Fruit fly (Drosophila melanogaster): ENCODE measurements around the gene Alg7.

The Alg7 gene

DNA sequence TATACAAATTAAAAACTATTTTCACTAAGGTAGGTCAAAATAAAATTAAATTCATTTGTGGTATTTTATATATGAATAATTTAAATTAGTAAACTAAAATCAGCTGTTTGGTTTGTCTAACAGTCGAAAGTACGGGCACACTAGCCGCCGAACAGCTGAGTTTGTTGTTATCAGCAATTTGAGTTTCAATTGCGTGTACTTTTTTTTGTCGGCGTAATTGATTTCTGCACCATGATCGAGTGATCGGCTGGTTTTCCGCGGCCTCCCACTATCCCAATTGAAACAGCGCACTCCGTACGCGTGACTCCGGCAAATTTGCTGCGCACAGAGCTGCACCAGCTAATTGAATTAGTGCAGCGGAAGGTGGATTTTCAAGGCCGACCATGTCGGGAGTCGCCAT, at the start of gene Alg7:
Gene Alg7 (plus strand): TSS at position 153 of the 400 bp plus-strand sequence.
- no peak for TF ChIP-seq h (optimal IDR thresholded peaks at IDR 0.05)
- peak; percentile 53 for TF ChIP-seq insv (optimal IDR thresholded peaks at IDR 0.05)

DNA sequence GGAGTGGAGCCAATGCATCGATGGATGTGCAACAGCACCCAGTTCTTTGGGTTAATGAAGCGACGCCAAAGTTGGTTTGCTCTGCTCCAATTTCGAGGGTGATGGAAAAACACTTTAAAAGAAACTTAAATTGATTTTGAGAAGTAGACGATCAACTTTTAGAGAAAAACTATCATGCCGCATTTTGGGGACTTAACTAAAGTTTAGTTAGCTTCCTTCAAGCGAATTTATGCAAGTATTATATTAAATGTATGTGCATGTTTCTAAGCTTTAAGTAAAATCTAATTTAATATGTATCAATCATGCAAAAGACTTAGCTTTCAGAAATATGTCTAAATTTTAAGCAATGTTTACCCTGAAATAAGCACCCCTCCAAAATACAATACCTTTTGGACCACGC, 48.8 kb upstream of the Alg7 start, which contains the start of gene CG5122:
Gene CG5122 (plus strand): TSS at position 301 of the 400 bp plus-strand sequence.
- TF ChIP-seq psq (optimal IDR thresholded peaks at IDR 0.05) (no peak), Sin3A (optimal IDR thresholded peaks at IDR 0.05) (no peak), Myc (optimal IDR thresholded peaks at IDR 0.05) (no peak), ttk (optimal IDR thresholded peaks at IDR 0.05) (no peak), insv (optimal IDR thresholded peaks at IDR 0.05) (no peak), h (optimal IDR thresholded peaks at IDR 0.05) (no peak)

DNA sequence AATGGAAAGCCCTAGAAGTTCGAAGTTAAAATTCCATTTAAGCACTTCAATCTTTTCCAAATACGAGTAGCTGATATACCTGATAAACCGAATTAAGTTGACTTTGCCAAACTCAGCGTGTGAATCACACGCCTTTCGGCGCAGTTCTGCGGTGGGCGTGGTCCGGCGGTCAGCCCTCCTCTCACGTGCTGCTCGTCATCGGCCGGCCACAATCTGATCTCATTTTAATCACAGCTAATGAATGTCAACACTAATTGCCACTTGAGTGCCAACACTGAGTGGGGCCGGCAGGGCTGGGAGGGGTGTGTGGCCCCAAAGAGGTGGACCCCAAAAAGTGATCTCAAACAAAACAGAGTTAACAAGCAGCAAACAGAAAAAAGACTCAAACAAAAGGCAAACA, 43.1 kb upstream of the Alg7 start:
- TF ChIP-seq Myc (optimal IDR thresholded peaks at IDR 0.05), result no peak
- TF ChIP-seq h (optimal IDR thresholded peaks at IDR 0.05), result no peak
- no peak for TF ChIP-seq Sin3A (optimal IDR thresholded peaks at IDR 0.05)
- no peak for TF ChIP-seq ttk (optimal IDR thresholded peaks at IDR 0.05)
- TF ChIP-seq insv (optimal IDR thresholded peaks at IDR 0.05), result no peak
- no peak for TF ChIP-seq psq (optimal IDR thresholded peaks at IDR 0.05)

DNA sequence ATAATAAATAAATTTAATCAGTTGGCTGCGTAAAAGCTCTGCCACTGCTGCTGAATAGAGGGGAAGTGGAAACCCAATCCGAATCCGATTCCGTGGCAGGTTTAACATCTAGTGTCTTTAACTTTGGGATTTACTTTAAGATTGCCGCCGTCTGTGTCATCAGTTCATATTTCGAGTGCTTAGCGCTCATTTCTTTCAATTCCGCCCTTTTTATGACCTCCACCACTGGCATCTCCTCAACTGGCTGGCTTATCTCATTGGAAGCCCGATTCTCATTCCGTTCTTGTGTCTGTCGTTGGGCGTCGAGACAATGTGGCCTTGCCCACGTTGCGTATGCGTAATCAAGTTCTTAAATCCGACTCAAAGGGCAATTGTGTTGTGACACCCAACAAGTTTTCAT, 38.2 kb upstream of the Alg7 start:
- TF ChIP-seq insv (optimal IDR thresholded peaks at IDR 0.05), result no peak
- TF ChIP-seq Sin3A (optimal IDR thresholded peaks at IDR 0.05), result no peak
- no peak for TF ChIP-seq ttk (optimal IDR thresholded peaks at IDR 0.05)
- TF ChIP-seq h (optimal IDR thresholded peaks at IDR 0.05), result no peak
- TF ChIP-seq psq (optimal IDR thresholded peaks at IDR 0.05), result no peak
- TF ChIP-seq Myc (optimal IDR thresholded peaks at IDR 0.05), result no peak

DNA sequence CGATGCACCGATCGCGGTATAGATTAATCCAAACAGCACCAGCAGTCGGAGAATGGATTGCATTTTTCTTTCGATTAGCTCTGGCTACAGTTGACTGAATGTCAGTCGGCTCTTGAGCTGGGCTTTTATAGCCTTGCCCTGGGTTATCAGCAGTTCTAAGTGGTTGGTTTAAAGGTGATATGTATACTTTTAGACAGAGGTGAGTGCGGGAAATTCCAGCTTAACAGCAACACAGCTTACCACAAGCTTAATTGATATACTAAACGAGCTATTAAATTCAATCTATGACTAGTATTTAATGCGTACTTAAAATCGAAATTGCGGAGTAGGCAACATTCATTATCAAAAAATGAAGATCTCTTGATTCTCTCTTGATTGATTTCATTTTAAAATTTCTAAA, 36.2 kb upstream of the Alg7 start, which contains the start of gene CG9928:
Gene CG9928 (minus strand): TSS at position 101 of the 400 bp plus-strand sequence.
- no peak for TF ChIP-seq Myc (optimal IDR thresholded peaks at IDR 0.05)
- no peak for TF ChIP-seq insv (optimal IDR thresholded peaks at IDR 0.05)
- TF ChIP-seq h (optimal IDR thresholded peaks at IDR 0.05), result no peak
- TF ChIP-seq ttk (optimal IDR thresholded peaks at IDR 0.05), result no peak
- TF ChIP-seq Sin3A (optimal IDR thresholded peaks at IDR 0.05), result no peak
- no peak for TF ChIP-seq psq (optimal IDR thresholded peaks at IDR 0.05)

DNA sequence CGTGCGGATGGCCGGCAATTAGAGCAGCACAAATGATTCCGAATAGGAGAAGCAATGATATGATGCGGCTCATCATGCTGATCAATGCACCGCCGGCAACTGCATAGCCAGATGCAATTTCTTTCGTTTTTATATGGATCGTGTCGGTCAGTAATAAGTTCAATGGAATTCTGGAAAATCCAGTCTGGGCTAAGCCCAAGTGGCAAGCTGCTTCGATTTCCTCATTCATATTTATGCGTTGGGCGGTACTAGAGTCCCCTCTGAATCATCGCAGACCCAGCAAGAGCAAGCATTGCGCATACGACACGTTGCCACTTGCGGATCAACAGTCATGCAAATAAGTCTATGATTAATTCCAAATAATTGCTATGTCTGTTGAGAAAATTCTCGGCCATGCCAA, 35.5 kb upstream of the Alg7 start, which contains the start of gene CG16978:
Gene CG16978 (minus strand): TSS at position 101 of the 400 bp plus-strand sequence.
- TF ChIP-seq Myc (optimal IDR thresholded peaks at IDR 0.05), result no peak
- TF ChIP-seq Sin3A (optimal IDR thresholded peaks at IDR 0.05), result no peak
- no peak for TF ChIP-seq insv (optimal IDR thresholded peaks at IDR 0.05)
- no peak for TF ChIP-seq h (optimal IDR thresholded peaks at IDR 0.05)
- no peak for TF ChIP-seq psq (optimal IDR thresholded peaks at IDR 0.05)
- TF ChIP-seq ttk (optimal IDR thresholded peaks at IDR 0.05), result no peak

DNA sequence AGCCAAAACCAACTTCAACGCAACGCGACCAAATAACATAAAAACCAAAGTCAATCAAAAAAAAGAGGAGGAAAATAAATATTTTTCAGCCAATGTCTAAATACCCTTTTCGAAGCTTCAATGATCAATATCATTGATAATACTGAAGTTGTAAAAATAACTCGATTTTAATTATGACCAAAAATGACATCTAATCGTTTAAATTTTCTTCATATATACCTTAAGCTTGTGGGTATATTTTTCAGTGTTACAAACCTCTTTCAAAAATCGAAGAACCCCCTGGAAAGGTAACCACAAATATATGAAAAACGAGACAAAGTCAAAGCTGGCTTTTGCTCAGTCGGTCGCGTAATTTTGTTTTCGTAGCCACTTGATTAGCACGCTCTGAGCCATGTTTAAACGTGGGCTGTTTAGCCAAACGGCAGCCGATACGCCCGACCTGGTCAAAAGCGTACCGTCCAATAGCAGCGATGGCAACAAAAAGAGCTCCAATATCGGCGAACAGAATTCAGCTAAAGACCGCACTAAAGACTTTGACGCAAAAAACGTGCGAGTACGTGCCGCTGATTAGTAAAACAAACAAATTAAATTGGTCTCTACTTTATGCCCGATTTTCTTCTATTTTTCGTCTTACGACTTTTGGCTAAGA, 33.9 kb upstream of the Alg7 start:
- TF ChIP-seq ttk (optimal IDR thresholded peaks at IDR 0.05) (no peak), h (optimal IDR thresholded peaks at IDR 0.05) (no peak), psq (optimal IDR thresholded peaks at IDR 0.05) (no peak), insv (optimal IDR thresholded peaks at IDR 0.05) (no peak), Sin3A (optimal IDR thresholded peaks at IDR 0.05) (no peak), Myc (optimal IDR thresholded peaks at IDR 0.05) (no peak)

DNA sequence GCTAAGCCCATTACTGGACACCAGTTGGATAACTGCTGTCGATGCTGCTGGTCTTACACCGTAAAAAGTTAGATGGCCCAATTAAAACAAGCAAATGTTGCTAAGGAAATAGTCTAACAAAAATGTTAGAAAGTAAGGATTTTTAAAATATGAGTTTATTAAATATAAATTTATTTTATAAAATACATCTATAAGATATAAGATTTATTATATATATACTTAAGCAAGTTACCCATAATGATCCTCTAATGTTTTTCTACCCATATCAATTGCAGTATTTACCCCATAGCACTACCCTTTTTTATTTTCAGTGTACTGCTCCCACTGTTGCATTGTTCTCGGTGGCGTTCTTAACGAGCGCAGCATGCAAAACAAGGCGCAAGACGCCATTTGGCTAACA, 32.8 kb upstream of the Alg7 start:
- TF ChIP-seq ttk (optimal IDR thresholded peaks at IDR 0.05), result no peak
- no peak for TF ChIP-seq insv (optimal IDR thresholded peaks at IDR 0.05)
- no peak for TF ChIP-seq Myc (optimal IDR thresholded peaks at IDR 0.05)
- no peak for TF ChIP-seq Sin3A (optimal IDR thresholded peaks at IDR 0.05)
- no peak for TF ChIP-seq psq (optimal IDR thresholded peaks at IDR 0.05)
- no peak for TF ChIP-seq h (optimal IDR thresholded peaks at IDR 0.05)

DNA sequence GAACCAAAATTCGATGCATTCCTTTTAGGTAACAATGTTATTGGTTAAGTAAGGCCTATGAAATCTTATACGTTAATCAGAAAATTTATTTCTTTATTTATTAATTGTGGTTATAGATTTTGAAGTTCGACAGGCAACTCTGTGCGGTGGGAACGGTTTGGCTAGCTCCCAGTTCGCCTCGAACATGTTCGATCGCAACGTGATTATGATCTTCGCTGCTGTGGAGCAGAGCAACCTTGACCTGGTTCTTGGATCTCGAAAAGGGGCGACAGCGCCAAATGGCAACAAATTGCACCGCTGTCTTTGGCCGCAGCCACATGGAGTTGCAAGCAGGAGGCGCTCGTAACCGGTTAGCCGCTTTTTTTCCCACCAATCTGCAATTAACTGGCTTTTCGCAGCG, 24.7 kb upstream of the Alg7 start:
- TF ChIP-seq psq (optimal IDR thresholded peaks at IDR 0.05) (no peak), ttk (optimal IDR thresholded peaks at IDR 0.05) (no peak), Sin3A (optimal IDR thresholded peaks at IDR 0.05) (no peak), insv (optimal IDR thresholded peaks at IDR 0.05) (no peak), Myc (optimal IDR thresholded peaks at IDR 0.05) (no peak), h (optimal IDR thresholded peaks at IDR 0.05) (no peak)

DNA sequence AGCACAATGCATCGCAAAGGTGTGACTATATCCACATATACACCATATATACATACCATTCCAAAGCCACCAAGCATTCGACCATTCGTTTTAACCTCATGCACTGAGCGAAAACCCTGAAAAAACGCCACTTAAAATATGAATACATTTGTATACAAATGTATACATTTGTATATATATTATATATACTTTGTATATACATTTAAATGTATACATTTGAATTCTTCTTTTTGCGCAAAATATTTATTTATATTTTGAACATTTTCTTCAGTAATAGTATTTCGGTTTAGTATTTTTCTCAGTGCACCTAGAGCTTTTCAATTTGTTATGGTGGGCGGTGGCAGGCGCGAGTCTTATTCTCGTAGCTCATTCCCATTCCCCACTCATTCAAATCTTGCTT, 22.7 kb upstream of the Alg7 start:
- no peak for TF ChIP-seq ttk (optimal IDR thresholded peaks at IDR 0.05)
- TF ChIP-seq h (optimal IDR thresholded peaks at IDR 0.05), result no peak
- no peak for TF ChIP-seq psq (optimal IDR thresholded peaks at IDR 0.05)
- TF ChIP-seq insv (optimal IDR thresholded peaks at IDR 0.05), result no peak
- TF ChIP-seq Sin3A (optimal IDR thresholded peaks at IDR 0.05), result no peak
- no peak for TF ChIP-seq Myc (optimal IDR thresholded peaks at IDR 0.05)

DNA sequence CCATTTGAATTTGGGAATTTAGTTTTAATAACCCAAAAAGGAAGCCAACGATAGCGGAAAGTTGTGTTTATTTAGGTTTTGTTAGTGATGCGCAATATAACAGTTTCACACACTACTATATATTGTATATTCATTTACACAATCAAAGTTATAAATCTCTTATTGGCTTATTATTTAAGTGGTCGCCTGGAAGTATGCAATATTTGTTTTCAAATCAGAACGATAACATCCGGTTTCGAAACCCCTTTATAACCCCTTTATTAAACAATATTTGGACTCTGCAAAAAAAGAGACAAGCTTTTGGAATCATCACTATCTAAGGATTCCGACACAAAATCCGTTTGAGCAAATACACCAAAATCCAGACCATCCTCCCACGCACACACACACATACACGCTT, 21.1 kb upstream of the Alg7 start:
- TF ChIP-seq psq (optimal IDR thresholded peaks at IDR 0.05) (no peak), Sin3A (optimal IDR thresholded peaks at IDR 0.05) (no peak), Myc (optimal IDR thresholded peaks at IDR 0.05) (no peak), ttk (optimal IDR thresholded peaks at IDR 0.05) (no peak), h (optimal IDR thresholded peaks at IDR 0.05) (no peak), insv (optimal IDR thresholded peaks at IDR 0.05) (no peak)

DNA sequence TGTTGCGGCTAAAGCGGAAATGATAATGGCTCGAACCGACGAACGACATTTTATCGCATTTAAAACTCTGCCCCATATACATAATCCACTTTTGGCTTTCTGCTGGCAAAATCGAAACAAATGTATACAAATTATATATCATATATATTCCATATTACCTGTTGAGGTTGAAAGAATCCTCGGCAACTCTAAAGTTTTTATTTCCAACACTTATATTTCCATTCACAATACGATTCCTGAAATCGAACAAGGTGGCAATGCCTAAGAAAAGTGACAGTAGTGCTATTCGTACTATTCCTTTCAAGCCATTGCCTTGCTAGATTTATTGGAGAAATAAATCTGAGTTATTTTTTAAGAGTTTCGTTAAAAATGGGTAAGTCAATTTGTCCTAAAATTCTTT, 20.5 kb upstream of the Alg7 start, which contains the start of gene Pk34A:
Gene Pk34A (plus strand): TSS at position 301 of the 400 bp plus-strand sequence.
- TF ChIP-seq Sin3A (optimal IDR thresholded peaks at IDR 0.05) (no peak), Myc (optimal IDR thresholded peaks at IDR 0.05) (no peak), psq (optimal IDR thresholded peaks at IDR 0.05) (no peak), ttk (optimal IDR thresholded peaks at IDR 0.05) (no peak), h (optimal IDR thresholded peaks at IDR 0.05) (no peak), insv (optimal IDR thresholded peaks at IDR 0.05) (no peak)

DNA sequence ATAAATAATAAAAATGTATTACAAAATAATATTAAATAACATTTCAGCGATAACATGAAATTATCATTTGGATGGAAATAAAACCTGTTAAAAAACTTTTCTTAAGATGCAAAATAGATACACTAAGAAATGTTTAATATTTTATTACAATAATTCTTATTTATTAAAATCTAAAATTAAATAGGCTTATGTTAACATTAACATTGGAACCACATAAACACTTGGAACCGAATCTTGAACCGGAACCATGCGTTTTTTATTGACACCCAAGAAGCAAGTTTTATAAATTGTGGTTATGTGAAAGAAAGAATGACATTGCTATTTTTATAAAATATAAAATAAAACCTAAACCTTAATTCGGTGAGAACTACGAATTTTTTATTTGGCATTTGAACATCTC, 18.8 kb upstream of the Alg7 start, which contains the start of gene kmg:
Gene kmg (plus strand): TSS at position 301 of the 400 bp plus-strand sequence.
- no peak for TF ChIP-seq psq (optimal IDR thresholded peaks at IDR 0.05)
- no peak for TF ChIP-seq insv (optimal IDR thresholded peaks at IDR 0.05)
- no peak for TF ChIP-seq ttk (optimal IDR thresholded peaks at IDR 0.05)
- TF ChIP-seq h (optimal IDR thresholded peaks at IDR 0.05), result no peak
- TF ChIP-seq Sin3A (optimal IDR thresholded peaks at IDR 0.05), result no peak
- TF ChIP-seq Myc (optimal IDR thresholded peaks at IDR 0.05), result no peak
